Fruit fly (Drosophila melanogaster): ENCODE results near the gene SerRS-m.

- TF ChIP-seq GATAd (GFP tag; optimal IDR thresholded peaks at IDR 0.05) (no peak), usp (GFP tag; optimal IDR thresholded peaks at IDR 0.05) (no peak), OdsH (GFP tag; optimal IDR thresholded peaks at IDR 0.05) (peak; percentile 75), br (GFP tag; optimal IDR thresholded peaks at IDR 0.05) (peak; percentile 57), Mio (GFP tag; optimal IDR thresholded peaks at IDR 0.05) (no peak), brk (GFP tag; optimal IDR thresholded peaks at IDR 0.05) (no peak), rgr (GFP tag; optimal IDR thresholded peaks at IDR 0.05) (peak; percentile 80), h (GFP tag; optimal IDR thresholded peaks at IDR 0.05) (peak; percentile 76), pan (optimal IDR thresholded peaks at IDR 0.05) (no peak), Dif (GFP tag; optimal IDR thresholded peaks at IDR 0.05; ENCODE audit: partially characterized antibody) (no peak), Hr83 (GFP tag; optimal IDR thresholded peaks at IDR 0.05; ENCODE audit: poor library complexity, severe bottlenecking) (no peak), sage (GFP tag; optimal IDR thresholded peaks at IDR 0.05) (no peak), Hnf4 (GFP tag; optimal IDR thresholded peaks at IDR 0.05) (no peak)
These were observed 16.4 kb downstream of the SerRS-m start, which contains the start of the genes Atg4b and Hibch for dm6 chr3R:15356645-15357431.

Data from whole organism, wandering third instar larva.